Worm (Caenorhabditis elegans) whole organism, early embryonic: ENCODE results near the gene sre-35.

Experiments
- ama-1 ChIP-seq: fragments of 150-350 bp; optimal IDR thresholded peaks from 2 replicates; lab custom pipeline; 2014
- hmg-4 ChIP-seq: fragments of 200-800 bp; sonication (Bioruptor generic); optimal IDR thresholded peaks from 2 replicates; lab custom pipeline; 2018; ENCODE audit warnings: mild to moderate bottlenecking, missing genetic modification characterization, missing compliant biosample characterization

DNA sequence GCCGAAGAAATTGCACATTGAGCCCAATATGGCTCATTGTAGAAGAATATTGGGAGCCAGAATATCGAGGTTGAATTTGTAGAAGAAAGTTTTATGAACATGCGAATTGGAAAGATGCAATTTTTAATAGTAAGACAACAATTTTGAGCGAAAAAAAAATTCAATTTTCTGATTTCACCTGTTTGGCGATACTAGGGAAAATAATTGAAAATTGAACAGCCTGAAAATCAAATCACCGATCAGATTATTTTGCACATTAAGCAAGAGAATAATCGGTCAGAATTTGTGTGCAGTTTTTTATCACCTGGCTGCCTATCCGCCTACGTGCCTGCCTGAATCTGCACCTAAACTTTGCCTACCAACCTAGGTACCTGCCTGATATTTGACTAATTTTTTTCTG, 32.2 kb downstream of the sre-35 start, which contains the start of gene sre-26:
- TF ChIP-seq hmg-4 (GFP tag; lab: Kevin White, UChicago), result no peak
- TF ChIP-seq ama-1, result no peak
